Worm (Caenorhabditis elegans) whole organism, late embryonic: Measurements from ENCODE around the gene ttr-47.
A peak's percentile ranks its signal among the peaks of the same experiment; 100 is the strongest.

Experiments
- C08G9.2 ChIP-seq: sonication (generic microtip); optimal IDR thresholded peaks from 2 replicates; lab custom pipeline; 2016; ENCODE audit warnings: mild to moderate bottlenecking, missing genetic modification characterization, moderate library complexity, missing compliant biosample characterization
- C38D4.7 ChIP-seq: fragments of 200-800 bp; sonication (Bioruptor generic); optimal IDR thresholded peaks from 2 replicates; lab custom pipeline; 2018; ENCODE audit warnings: mild to moderate bottlenecking, missing genetic modification characterization, moderate library complexity, missing compliant biosample characterization
- K02D7.2 ChIP-seq: sonication (generic microtip); optimal IDR thresholded peaks from 2 replicates; lab custom pipeline; 2017; ENCODE audit warnings: mild to moderate bottlenecking, missing genetic modification characterization, missing compliant biosample characterization
- ahr-1 ChIP-seq: sonication (generic microtip); optimal IDR thresholded peaks from 2 replicates; lab custom pipeline; 2016; ENCODE audit warnings: missing genetic modification characterization, missing compliant biosample characterization
- ceh-18 ChIP-seq: sonication (generic microtip); optimal IDR thresholded peaks from 2 replicates; lab custom pipeline; 2016; ENCODE audit warnings: missing genetic modification characterization, missing compliant biosample characterization
- ceh-2 ChIP-seq: sonication (generic microtip); optimal IDR thresholded peaks from 2 replicates; lab custom pipeline; 2016; ENCODE audit warnings: missing genotype, missing genetic modification characterization, missing compliant biosample characterization
- ceh-30 ChIP-seq: fragments of 150-350 bp; optimal IDR thresholded peaks from 2 replicates; lab custom pipeline; 2014; ENCODE audit warnings: missing biosample characterization, missing genetic modification characterization
- ceh-31 ChIP-seq: sonication (generic microtip); optimal IDR thresholded peaks from 2 replicates; lab custom pipeline; 2016; ENCODE audit warnings: missing genetic modification characterization, missing compliant biosample characterization
- ceh-45 ChIP-seq: fragments of 200-800 bp; sonication (Bioruptor generic); IDR thresholded peaks from 2 replicates; pipeline ENCODE4 v1.3.6; 2022; ENCODE audit warnings: missing genetic modification reagents, missing genetic modification characterization, missing compliant biosample characterization
- ceh-48 ChIP-seq: sonication (generic microtip); optimal IDR thresholded peaks from 2 replicates; lab custom pipeline; 2016; ENCODE audit warnings: missing genetic modification characterization, inconsistent platforms, missing compliant biosample characterization
- ceh-9 ChIP-seq: sonication (generic microtip); optimal IDR thresholded peaks from 2 replicates; lab custom pipeline; 2016; ENCODE audit warnings: mild to moderate bottlenecking, missing genetic modification characterization, inconsistent platforms, missing compliant biosample characterization
- dmd-4 ChIP-seq: sonication (generic microtip); optimal IDR thresholded peaks from 2 replicates; lab custom pipeline; 2016; ENCODE audit warnings: borderline replicate concordance, missing genetic modification characterization, missing compliant biosample characterization
- fax-1 ChIP-seq: sonication (generic microtip); optimal IDR thresholded peaks from 2 replicates; lab custom pipeline; 2016; ENCODE audit warnings: missing genotype, missing genetic modification characterization, missing compliant biosample characterization
- hlh-8 ChIP-seq: sonication (generic microtip); optimal IDR thresholded peaks from 2 replicates; lab custom pipeline; 2016; ENCODE audit warnings: missing genotype, missing genetic modification characterization, missing compliant biosample characterization
- lin-11 ChIP-seq: fragments of 200-800 bp; sonication (Bioruptor generic); optimal IDR thresholded peaks from 2 replicates; lab custom pipeline; 2018; ENCODE audit warnings: mild to moderate bottlenecking, missing genetic modification characterization, missing compliant biosample characterization
- nfya-1 ChIP-seq: sonication (generic microtip); optimal IDR thresholded peaks from 2 replicates; lab custom pipeline; 2017; ENCODE audit warnings: missing genetic modification characterization, mild to moderate bottlenecking, missing compliant biosample characterization, antibody characterized with exemption, moderate library complexity
- nhr-232 ChIP-seq: sonication (generic microtip); optimal IDR thresholded peaks from 2 replicates; lab custom pipeline; 2016; ENCODE audit warnings: missing genetic modification characterization, missing compliant biosample characterization
- pat-9 ChIP-seq: fragments of 200-800 bp; sonication (Bioruptor generic); optimal IDR thresholded peaks from 2 replicates; lab custom pipeline; 2018; ENCODE audit warnings: mild to moderate bottlenecking, missing genetic modification characterization, moderate library complexity, missing compliant biosample characterization
- pax-1 ChIP-seq: fragments of 150-350 bp; optimal IDR thresholded peaks from 2 replicates; lab custom pipeline; 2014; ENCODE audit warnings: missing biosample characterization, missing genetic modification characterization
- pha-4 ChIP-seq: fragments of 150-350 bp; optimal IDR thresholded peaks from 2 replicates; lab custom pipeline; 2018; ENCODE audit warnings: missing biosample characterization, missing genetic modification reagents, missing genetic modification characterization
- pqm-1 ChIP-seq: sonication (generic microtip); optimal IDR thresholded peaks from 2 replicates; lab custom pipeline; 2016; ENCODE audit warnings: missing genetic modification characterization, missing compliant biosample characterization
- ref-2 ChIP-seq: sonication (generic microtip); optimal IDR thresholded peaks from 2 replicates; lab custom pipeline; 2016; ENCODE audit warnings: missing genetic modification characterization, missing compliant biosample characterization
- rnt-1 ChIP-seq: sonication (generic microtip); optimal IDR thresholded peaks from 2 replicates; lab custom pipeline; 2016; ENCODE audit warnings: missing genetic modification characterization, missing compliant biosample characterization
- sdc-2 ChIP-seq: sonication (generic microtip); optimal IDR thresholded peaks from 2 replicates; lab custom pipeline; 2016; ENCODE audit warnings: missing genotype, missing genetic modification characterization, missing compliant biosample characterization
- sox-2 ChIP-seq: fragments of 200-800 bp; sonication (Bioruptor generic); IDR thresholded peaks from 2 replicates; pipeline ENCODE4 v1.3.6; 2022; ENCODE audit warnings: missing genetic modification reagents, missing genetic modification characterization, missing compliant biosample characterization
- tbx-2 ChIP-seq: sonication (generic microtip); optimal IDR thresholded peaks from 2 replicates; lab custom pipeline; 2016; ENCODE audit warnings: missing genetic modification characterization, missing compliant biosample characterization
- tbx-7 ChIP-seq: sonication (generic microtip); optimal IDR thresholded peaks from 2 replicates; lab custom pipeline; 2016; ENCODE audit warnings: missing genotype, missing genetic modification characterization, missing compliant biosample characterization
- ttx-3 ChIP-seq: sonication (generic microtip); optimal IDR thresholded peaks from 2 replicates; lab custom pipeline; 2016; ENCODE audit warnings: missing genetic modification reagents, missing genetic modification characterization, missing compliant biosample characterization
- unc-3 ChIP-seq, 2 experiments: fragments of 200-800 bp in 1 of 2; sonication (Bioruptor generic) in 1 of 2; sonication (generic microtip) in 1 of 2; conservative IDR thresholded peaks in 1 of 2; optimal IDR thresholded peaks in 1 of 2; 2 replicates each; pipeline versions ENCODE4 v1.3.6 to Lab custom; 2016 to 2022; ENCODE audit warnings: missing compliant biosample characterization in 2 of 2, missing genetic modification characterization in 2 of 2, missing genetic modification reagents in 1 of 2
- unc-55 ChIP-seq: sonication (generic microtip); optimal IDR thresholded peaks from 2 replicates; lab custom pipeline; 2017; ENCODE audit warnings: missing biosample characterization, missing genetic modification reagents, missing genetic modification characterization
- unc-86 ChIP-seq: sonication (generic microtip); optimal IDR thresholded peaks from 2 replicates; lab custom pipeline; 2016; ENCODE audit warnings: missing genetic modification characterization, missing compliant biosample characterization
- ztf-16 ChIP-seq: sonication (generic microtip); optimal IDR thresholded peaks from 2 replicates; lab custom pipeline; 2017; ENCODE audit warnings: missing genetic modification characterization, missing compliant biosample characterization

Gene ttr-47

DNA sequence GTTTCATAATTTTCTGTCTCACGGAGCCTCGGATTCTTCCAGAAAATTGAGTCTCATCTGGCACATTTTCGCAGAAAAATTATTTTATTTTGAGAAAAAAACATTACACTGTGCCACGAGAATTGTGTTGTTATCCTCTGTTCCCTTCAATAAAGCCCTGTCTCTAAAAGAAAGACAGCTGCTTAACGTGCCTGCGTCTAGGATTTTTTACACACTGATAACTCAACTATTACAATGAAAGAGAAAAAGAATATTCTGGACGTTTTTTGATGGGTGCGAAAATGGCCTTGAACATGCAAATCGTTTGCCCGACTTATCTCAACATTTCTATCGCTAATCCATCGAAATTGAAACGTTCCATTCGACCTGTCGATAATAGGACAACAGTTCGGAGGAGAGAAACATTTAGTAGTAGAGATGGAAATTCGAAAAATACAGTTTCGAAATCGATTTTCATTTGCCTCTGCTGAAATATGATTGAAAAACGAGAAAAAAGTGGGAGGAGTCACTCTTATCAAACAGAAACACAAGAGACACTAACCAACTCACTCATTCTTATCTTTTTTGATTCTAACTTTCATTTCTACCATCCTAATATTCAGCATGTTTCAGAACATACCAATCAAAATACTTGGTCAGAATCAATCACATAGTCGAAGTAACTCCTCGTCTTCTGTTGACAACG is 14.0 kb downstream of the ttr-47 start:
- peak; percentile 28 for TF ChIP-seq unc-55 (GFP tag; lab: Kevin White, UChicago)
- no peak for TF ChIP-seq C08G9.2 (tag; lab: Kevin White, UChicago)

- TF ChIP-seq nfya-1 (tag; lab: Kevin White, UChicago) (no peak), unc-86 (tag; lab: Kevin White, UChicago) (no peak), ceh-9 (tag; lab: Kevin White, UChicago) (no peak), pha-4 (tag; lab: Kevin White, UChicago) (no peak), fax-1 (tag; lab: Kevin White, UChicago) (no peak), ceh-2 (tag; lab: Kevin White, UChicago) (no peak), hlh-8 (tag; lab: Kevin White, UChicago) (no peak), C08G9.2 (tag; lab: Kevin White, UChicago) (no peak), ref-2 (no peak), ceh-48 (tag; lab: Kevin White, UChicago) (no peak), rnt-1 (tag; lab: Kevin White, UChicago) (no peak), pat-9 (tag; lab: Kevin White, UChicago) (no peak)
These were observed 14.8 kb downstream of the ttr-47 start for ce11 chrV:8937476-8938249.

ce11 chrV:8938445-8938844 is 15.6 kb downstream of the ttr-47 start:
- no peak for TF ChIP-seq pha-4 (tag; lab: Kevin White, UChicago)
- no peak for TF ChIP-seq tbx-7 (tag; lab: Kevin White, UChicago)
- TF ChIP-seq dmd-4 (tag; lab: Kevin White, UChicago), result no peak
- no peak for TF ChIP-seq sdc-2
- TF ChIP-seq ztf-16, result no peak
- no peak for TF ChIP-seq pqm-1
- TF ChIP-seq fax-1 (tag; lab: Kevin White, UChicago), result no peak
- TF ChIP-seq unc-55 (GFP tag; lab: Kevin White, UChicago), result no peak
- no peak for TF ChIP-seq unc-86 (tag; lab: Kevin White, UChicago)
- no peak for TF ChIP-seq pax-1 (tag; lab: Kevin White, UChicago)
- TF ChIP-seq C38D4.7, result no peak
- TF ChIP-seq tbx-2 (tag; lab: Kevin White, UChicago), result no peak
- no peak for TF ChIP-seq ceh-9 (tag; lab: Kevin White, UChicago)
- TF ChIP-seq sox-2, result no peak
- TF ChIP-seq ahr-1 (tag; lab: Kevin White, UChicago), result no peak
- no peak for TF ChIP-seq K02D7.2 (tag; lab: Kevin White, UChicago)
- TF ChIP-seq ttx-3 (tag; lab: Kevin White, UChicago), result no peak
- TF ChIP-seq, all 69 proteins: peak for 0

ce11 chrV:8938943-8939342 is 16.1 kb downstream of the ttr-47 start:
- TF ChIP-seq ceh-45, result no peak
- TF ChIP-seq ceh-18, result no peak
- no peak for TF ChIP-seq dmd-4 (tag; lab: Kevin White, UChicago)
- no peak for TF ChIP-seq nhr-232 (tag; lab: Kevin White, UChicago)
- no peak for TF ChIP-seq unc-3 (GFP tag; conservative IDR thresholded peaks at IDR 0.05; lab: Robert Waterston, UW)
- TF ChIP-seq unc-3 (tag; optimal IDR thresholded peaks at IDR 0.05; lab: Kevin White, UChicago), result no peak
- TF ChIP-seq ttx-3 (tag; lab: Kevin White, UChicago), result no peak
- TF ChIP-seq lin-11 (tag; lab: Kevin White, UChicago), result no peak
- TF ChIP-seq ceh-9 (tag; lab: Kevin White, UChicago), result no peak
- no peak for TF ChIP-seq ceh-30
- no peak for TF ChIP-seq K02D7.2 (tag; lab: Kevin White, UChicago)
- no peak for TF ChIP-seq ceh-31
- TF ChIP-seq tbx-7 (tag; lab: Kevin White, UChicago), result no peak
- no peak for TF ChIP-seq ceh-48 (tag; lab: Kevin White, UChicago)
- no peak for TF ChIP-seq pha-4 (tag; lab: Kevin White, UChicago)
